Fruit fly (Drosophila melanogaster) whole organism, adult: ENCODE results near the gene CG10864.

Experiments
- CG12768 ChIP-seq: fragments of 200-800 bp; sonication (Bioruptor generic); optimal IDR thresholded peaks from 2 replicates; lab custom pipeline; 2017; ENCODE audit warnings: missing biosample characterization, missing genetic modification characterization, mild to moderate bottlenecking, moderate library complexity, missing genetic modification reagents
- CG5204 ChIP-seq: fragments of 200-800 bp; sonication (Bioruptor generic); optimal IDR thresholded peaks from 2 replicates; lab custom pipeline; 2016; ENCODE audit warnings: missing biosample characterization, missing genetic modification characterization
- CG7045 ChIP-seq: fragments of 200-800 bp; sonication (Bioruptor generic); optimal IDR thresholded peaks from 2 replicates; lab custom pipeline; 2017; ENCODE audit warnings: missing biosample characterization, mild to moderate bottlenecking, missing genetic modification characterization
- CG7101 ChIP-seq: fragments of 200-800 bp; sonication (Bioruptor generic); optimal IDR thresholded peaks from 2 replicates; lab custom pipeline; 2018; ENCODE audit warnings: missing biosample characterization, mild to moderate bottlenecking, missing genetic modification characterization, moderate library complexity
- Clk ChIP-seq: fragments of 200-800 bp; sonication (Bioruptor generic); optimal IDR thresholded peaks from 2 replicates; lab custom pipeline; 2017; ENCODE audit warnings: missing biosample characterization, missing genetic modification characterization
- Crg-1 ChIP-seq: fragments of 200-800 bp; sonication (Bioruptor generic); optimal IDR thresholded peaks from 2 replicates; lab custom pipeline; 2016; ENCODE audit warnings: missing biosample characterization, missing genetic modification characterization
- Mnt ChIP-seq: fragments of 200-800 bp; sonication (Bioruptor generic); optimal IDR thresholded peaks from 2 replicates; lab custom pipeline; 2016; ENCODE audit warnings: missing biosample characterization, mild to moderate bottlenecking, missing genetic modification characterization
- cic ChIP-seq: fragments of 200-800 bp; sonication (Bioruptor generic); optimal IDR thresholded peaks from 2 replicates; lab custom pipeline; 2017; ENCODE audit warnings: missing biosample characterization, mild to moderate bottlenecking, missing genetic modification characterization, moderate library complexity
- cnc ChIP-seq, 2 experiments: fragments of >200 bp; optimal IDR thresholded peaks; 2 replicates each; lab custom pipeline; 2017
- kay ChIP-seq: fragments of 200-800 bp; sonication (Bioruptor generic); peaks from one replicate; lab custom pipeline; 2016; ENCODE audit warnings: missing biosample characterization, missing genetic modification characterization, borderline replicate concordance
- tj ChIP-seq: fragments of 200-800 bp; sonication (Bioruptor generic); optimal IDR thresholded peaks from 3 replicates; lab custom pipeline; 2017; ENCODE audit warnings: missing biosample characterization, mild to moderate bottlenecking, missing genetic modification characterization, moderate library complexity

- no peak for TF ChIP-seq Crg-1 (GFP tag; lab: Kevin White, UChicago)
- no peak for TF ChIP-seq CG12768
- TF ChIP-seq Clk (GFP tag; lab: Kevin White, UChicago), result no peak
- TF ChIP-seq CG7045 (GFP tag; lab: Kevin White, UChicago), result no peak
- TF ChIP-seq kay (GFP tag; lab: Kevin White, UChicago), result no peak
- no peak for TF ChIP-seq cnc (optimal IDR thresholded peaks at IDR 0.05; lab: Kevin White, UChicago)
- TF ChIP-seq Mnt (GFP tag; lab: Kevin White, UChicago), result no peak
- no peak for TF ChIP-seq cic (GFP tag; lab: Kevin White, UChicago)
- TF ChIP-seq CG5204 (GFP tag; lab: Kevin White, UChicago), result no peak
- no peak for TF ChIP-seq tj (GFP tag; lab: Kevin White, UChicago)
- no peak for TF ChIP-seq CG7101
Measured at dm6 chr3R:18366644-18366985, 44.8 kb downstream of the CG10864 start.
